Worm (Caenorhabditis elegans) whole organism, young adult: Measurements from ENCODE around the gene F38E9.1.
"Not testable (repeated sequence)": the region's sequence is repeated elsewhere in the genome, so short reads cannot be mapped to it uniquely, and the experiment has no call there.

ENCODE experiments used
- B0261.1 ChIP-seq: sonication (generic microtip); optimal IDR thresholded peaks from 2 replicates; lab custom pipeline; 2016; ENCODE audit warnings: mild to moderate bottlenecking, missing genetic modification characterization, moderate library complexity, missing compliant biosample characterization
- C17E4.6 ChIP-seq: fragments of 200-800 bp; sonication (Bioruptor generic); IDR thresholded peaks from 2 replicates; pipeline ENCODE4 v1.3.6; 2022; ENCODE audit warnings: missing genetic modification reagents, missing genetic modification characterization, missing compliant biosample characterization
- D2030.7 ChIP-seq: fragments of 200-800 bp; sonication (Bioruptor generic); IDR thresholded peaks from 2 replicates; pipeline ENCODE4 v1.3.6; 2022; ENCODE audit warnings: missing genetic modification reagents, missing genetic modification characterization, missing compliant biosample characterization
- F23B12.7 ChIP-seq: sonication (generic microtip); optimal IDR thresholded peaks from 2 replicates; lab custom pipeline; 2017; ENCODE audit warnings: missing genetic modification characterization, mild to moderate bottlenecking, missing compliant biosample characterization, antibody characterized with exemption, moderate library complexity; ENCODE audit not compliant: insufficient read depth
- F39B2.1 ChIP-seq: fragments of 200-800 bp; sonication (Bioruptor generic); IDR thresholded peaks from 2 replicates; pipeline ENCODE4 v1.3.6; 2022; ENCODE audit warnings: missing genetic modification reagents, missing genetic modification characterization, missing compliant biosample characterization
- F49E8.2 ChIP-seq: sonication (generic microtip); optimal IDR thresholded peaks from 3 replicates; lab custom pipeline; 2017; ENCODE audit warnings: missing genetic modification characterization, mild to moderate bottlenecking, missing compliant biosample characterization, antibody characterized with exemption, moderate library complexity; ENCODE audit not compliant: insufficient read depth
- F57A8.1 ChIP-seq: fragments of 200-800 bp; sonication (Bioruptor generic); optimal IDR thresholded peaks from 2 replicates; lab custom pipeline; 2018; ENCODE audit warnings: mild to moderate bottlenecking, missing genetic modification characterization, moderate library complexity, missing compliant biosample characterization
- K11D2.4 ChIP-seq: fragments of 200-800 bp; sonication (Bioruptor generic); IDR thresholded peaks from 2 replicates; pipeline ENCODE4 v1.3.6; 2022; ENCODE audit warnings: missing genetic modification reagents, missing genetic modification characterization, missing compliant biosample characterization
- T26A5.8 ChIP-seq: sonication (generic microtip); optimal IDR thresholded peaks from 2 replicates; lab custom pipeline; 2016; ENCODE audit warnings: missing genetic modification characterization, missing compliant biosample characterization
- Y53G8AR.9 ChIP-seq: fragments of 200-800 bp; sonication (Bioruptor generic); conservative IDR thresholded peaks from 2 replicates; pipeline ENCODE4 v1.3.6; 2022; ENCODE audit warnings: missing genetic modification reagents, missing genetic modification characterization, missing compliant biosample characterization
- akir-1 ChIP-seq: fragments of 200-800 bp; sonication (Bioruptor generic); optimal IDR thresholded peaks from 2 replicates; lab custom pipeline; 2018; ENCODE audit warnings: mild to moderate bottlenecking, missing genetic modification characterization, moderate library complexity, missing compliant biosample characterization
- attf-5 ChIP-seq: fragments of 200-800 bp; sonication (Bioruptor generic); optimal IDR thresholded peaks from 2 replicates; lab custom pipeline; 2018; ENCODE audit warnings: mild to moderate bottlenecking, missing genetic modification characterization, missing compliant biosample characterization
- cebp-2 ChIP-seq: fragments of 200-800 bp; sonication (Bioruptor generic); IDR thresholded peaks from 2 replicates; pipeline ENCODE4 v1.3.6; 2022; ENCODE audit warnings: missing genetic modification characterization, missing compliant biosample characterization
- ceh-58 ChIP-seq: fragments of 200-800 bp; sonication (Bioruptor generic); IDR thresholded peaks from 2 replicates; pipeline ENCODE4 v1.3.6; 2022; ENCODE audit warnings: missing genetic modification characterization, missing compliant biosample characterization
- chd-7 ChIP-seq: sonication (generic microtip); optimal IDR thresholded peaks from 2 replicates; lab custom pipeline; 2016; ENCODE audit warnings: mild to moderate bottlenecking, missing genetic modification characterization, moderate library complexity, missing compliant biosample characterization
- die-1 ChIP-seq: sonication (generic microtip); optimal IDR thresholded peaks from 2 replicates; lab custom pipeline; 2016; ENCODE audit warnings: missing genotype, mild to moderate bottlenecking, missing genetic modification characterization, missing compliant biosample characterization
- dox-1 ChIP-seq: fragments of 200-800 bp; sonication (Bioruptor generic); IDR thresholded peaks from 2 replicates; pipeline ENCODE4 v1.3.6; 2022; ENCODE audit warnings: missing genetic modification reagents, missing genetic modification characterization, missing compliant biosample characterization
- dpl-1 ChIP-seq: fragments of 150-350 bp; optimal IDR thresholded peaks from 2 replicates; lab custom pipeline; 2014; ENCODE audit warnings: missing biosample characterization, missing genetic modification reagents, missing genetic modification characterization
- egrh-3 ChIP-seq: fragments of 200-800 bp; sonication (Bioruptor generic); IDR thresholded peaks from 2 replicates; pipeline ENCODE4 v1.3.6; 2022; ENCODE audit warnings: missing genetic modification reagents, missing genetic modification characterization, missing compliant biosample characterization
- ets-4 ChIP-seq: fragments of 200-800 bp; sonication (Bioruptor generic); optimal IDR thresholded peaks from 2 replicates; lab custom pipeline; 2018; ENCODE audit warnings: mild to moderate bottlenecking, missing genetic modification characterization, missing compliant biosample characterization
- fkh-3 ChIP-seq: sonication (generic microtip); optimal IDR thresholded peaks from 2 replicates; lab custom pipeline; 2016; ENCODE audit warnings: mild to moderate bottlenecking, missing genetic modification characterization, missing compliant biosample characterization
- him-1 ChIP-seq: sonication (generic microtip); optimal IDR thresholded peaks from 2 replicates; lab custom pipeline; 2016; ENCODE audit warnings: missing genotype, missing genetic modification reagents, missing genetic modification characterization, missing compliant biosample characterization
- hlh-26 ChIP-seq: fragments of 200-800 bp; sonication (Bioruptor generic); conservative IDR thresholded peaks from 2 replicates; pipeline ENCODE4 v1.3.6; 2022; ENCODE audit warnings: missing genetic modification reagents, missing genetic modification characterization, missing compliant biosample characterization
- hrde-1 ChIP-seq: sonication (generic microtip); optimal IDR thresholded peaks from 2 replicates; lab custom pipeline; 2016; ENCODE audit warnings: missing genetic modification characterization, mild to moderate bottlenecking, missing compliant biosample characterization, moderate library complexity, missing genotype, missing genetic modification reagents, borderline replicate concordance
- madf-3 ChIP-seq: fragments of 200-800 bp; sonication (Bioruptor generic); IDR thresholded peaks from 2 replicates; pipeline ENCODE4 v1.3.6; 2022; ENCODE audit warnings: missing genetic modification reagents, missing genetic modification characterization, missing compliant biosample characterization
- nhr-179 ChIP-seq: sonication (generic microtip); optimal IDR thresholded peaks from 2 replicates; lab custom pipeline; 2016; ENCODE audit warnings: mild to moderate bottlenecking, missing genetic modification characterization, missing compliant biosample characterization
- nhr-80 ChIP-seq: sonication (generic microtip); optimal IDR thresholded peaks from 2 replicates; lab custom pipeline; 2016; ENCODE audit warnings: missing genetic modification characterization, missing compliant biosample characterization
- nhr-90 ChIP-seq: sonication (generic microtip); optimal IDR thresholded peaks from 2 replicates; lab custom pipeline; 2016; ENCODE audit warnings: missing genotype, mild to moderate bottlenecking, missing genetic modification characterization, missing compliant biosample characterization
- pha-4 ChIP-seq: fragments of 150-350 bp; sonication (generic microtip); optimal IDR thresholded peaks from 2 replicates; lab custom pipeline; 2014; ENCODE audit warnings: missing biosample characterization, missing genetic modification reagents, missing genetic modification characterization
- rpc-1 ChIP-seq, 2 experiments: fragments of 150-350 bp in 1 of 2; sonication (generic microtip) in 1 of 2; optimal IDR thresholded peaks; 2 replicates each; lab custom pipeline; 2014 to 2018; ENCODE audit warnings: missing biosample characterization in 1 of 2, missing genetic modification characterization in 1 of 2, missing genetic modification reagents in 1 of 2, missing genotype in 1 of 2
- sdz-38 ChIP-seq: sonication (generic microtip); optimal IDR thresholded peaks from 2 replicates; lab custom pipeline; 2016; ENCODE audit warnings: missing genotype, missing genetic modification characterization, missing compliant biosample characterization
- snpc-1.1 ChIP-seq: sonication (generic microtip); optimal IDR thresholded peaks from 2 replicates; lab custom pipeline; 2017; ENCODE audit warnings: missing genetic modification characterization, mild to moderate bottlenecking, missing compliant biosample characterization, antibody characterized with exemption, moderate library complexity, missing genotype, missing genetic modification reagents; ENCODE audit not compliant: insufficient read depth
- somi-1 ChIP-seq: fragments of 200-800 bp; sonication (Bioruptor generic); optimal IDR thresholded peaks from 2 replicates; lab custom pipeline; 2018; ENCODE audit warnings: mild to moderate bottlenecking, missing genetic modification characterization, missing compliant biosample characterization
- sptf-2 ChIP-seq: fragments of 200-800 bp; sonication (Bioruptor generic); optimal IDR thresholded peaks from 2 replicates; lab custom pipeline; 2018; ENCODE audit warnings: mild to moderate bottlenecking, missing genetic modification characterization, missing compliant biosample characterization
- tbp1 ChIP-seq: fragments of 200-800 bp; sonication (Bioruptor generic); optimal IDR thresholded peaks from 2 replicates; lab custom pipeline; 2018; ENCODE audit warnings: mild to moderate bottlenecking, missing genetic modification characterization, missing compliant biosample characterization
- tbx-9 ChIP-seq: sonication (generic microtip); optimal IDR thresholded peaks from 2 replicates; lab custom pipeline; 2016; ENCODE audit warnings: borderline replicate concordance, missing genetic modification characterization, inconsistent platforms, missing compliant biosample characterization
- tlf-1 ChIP-seq: fragments of 200-800 bp; sonication (Bioruptor generic); optimal IDR thresholded peaks from 2 replicates; lab custom pipeline; 2018; ENCODE audit warnings: mild to moderate bottlenecking, missing genetic modification characterization, missing compliant biosample characterization
- xnd-1 ChIP-seq: sonication (generic microtip); optimal IDR thresholded peaks from 2 replicates; lab custom pipeline; 2016; ENCODE audit warnings: missing genotype, missing genetic modification reagents, missing genetic modification characterization, missing compliant biosample characterization
- zfh-2 ChIP-seq: fragments of 200-800 bp; sonication (Bioruptor generic); conservative IDR thresholded peaks from 2 replicates; pipeline ENCODE4 v1.3.6; 2022; ENCODE audit warnings: missing genetic modification reagents, missing genetic modification characterization, missing compliant biosample characterization

Gene F38E9.1

DNA sequence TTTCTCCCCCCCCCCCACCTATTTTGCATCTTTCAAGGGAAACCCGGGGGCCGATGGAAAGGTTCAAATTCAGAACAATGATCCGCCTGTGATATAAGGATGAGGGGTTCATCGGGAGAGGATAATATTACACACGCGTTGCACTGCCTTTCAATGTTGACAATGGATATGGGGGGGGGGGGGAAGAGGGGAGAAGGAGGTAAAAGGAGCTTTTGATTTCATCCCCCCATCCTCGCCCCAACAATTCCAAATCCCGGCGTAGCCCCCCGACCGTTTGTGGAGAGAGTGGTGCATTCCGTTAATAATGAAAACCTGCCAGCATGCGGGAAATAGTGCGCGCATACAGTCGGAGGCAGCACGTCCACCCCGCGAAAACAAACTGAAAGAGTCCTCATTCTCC is 23.7 kb upstream of the F38E9.1 start:
- TF ChIP-seq zfh-2 (GFP tag; lab: Robert Waterston, UW) (peak; percentile 67), tbx-9 (no peak), egrh-3 (GFP tag; lab: Robert Waterston, UW) (0 out of 2 replicates have a peak, but pooled peaks have one; percentile 29)

DNA sequence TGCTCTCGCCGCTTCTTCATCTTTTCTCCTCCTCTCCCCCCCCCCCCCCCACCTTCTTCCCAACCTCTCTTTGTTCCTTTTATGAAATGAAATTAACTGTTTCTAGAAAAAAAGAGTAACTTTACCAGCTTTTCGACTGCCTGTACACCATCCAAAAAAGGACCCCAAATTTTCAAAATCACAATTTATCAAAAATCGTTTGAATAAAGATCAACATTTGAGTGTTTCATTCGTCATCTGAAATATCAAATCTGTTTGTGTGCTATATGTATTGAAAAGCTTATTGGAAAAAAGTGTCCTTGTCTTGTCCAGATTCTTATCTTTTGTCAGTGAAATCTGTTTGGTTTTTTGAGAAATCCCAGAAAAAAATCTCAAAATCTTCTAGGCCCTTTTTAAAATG is 19.7 kb upstream of the F38E9.1 start:
- TF ChIP-seq T26A5.8 (no peak), him-1 (tag; lab: Kevin White, UChicago) (no peak), F57A8.1 (GFP tag; lab: Kevin White, UChicago) (no peak), fkh-3 (tag; lab: Kevin White, UChicago) (no peak)

DNA sequence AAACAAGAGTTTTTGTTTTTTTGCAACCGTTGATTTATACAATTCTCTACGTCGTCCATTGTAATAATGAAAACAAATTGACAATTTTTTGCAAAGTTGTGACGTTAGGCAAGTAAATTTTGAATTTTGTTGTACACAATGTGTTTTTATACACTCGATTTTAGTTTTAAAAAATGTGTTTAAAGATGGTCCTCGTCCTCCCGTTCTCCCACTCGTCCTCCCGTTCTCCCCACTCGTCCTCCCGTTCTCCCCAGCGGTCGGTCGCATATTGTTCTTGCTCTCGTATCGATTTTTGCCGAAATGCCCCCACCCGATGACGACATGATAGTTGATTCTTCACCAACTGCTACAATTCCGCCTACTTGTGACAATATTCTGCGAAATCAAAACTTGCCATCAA is 19.2 kb upstream of the F38E9.1 start, which contains the start of gene F38E9.4:
F38E9.4 (plus strand) TSS at position 301 of the 400 bp plus-strand sequence.
- TF ChIP-seq D2030.7 (GFP tag; lab: Robert Waterston, UW); xnd-1 (tag; lab: Kevin White, UChicago); ets-4 (GFP tag; lab: Kevin White, UChicago): not testable (repeated sequence)

DNA sequence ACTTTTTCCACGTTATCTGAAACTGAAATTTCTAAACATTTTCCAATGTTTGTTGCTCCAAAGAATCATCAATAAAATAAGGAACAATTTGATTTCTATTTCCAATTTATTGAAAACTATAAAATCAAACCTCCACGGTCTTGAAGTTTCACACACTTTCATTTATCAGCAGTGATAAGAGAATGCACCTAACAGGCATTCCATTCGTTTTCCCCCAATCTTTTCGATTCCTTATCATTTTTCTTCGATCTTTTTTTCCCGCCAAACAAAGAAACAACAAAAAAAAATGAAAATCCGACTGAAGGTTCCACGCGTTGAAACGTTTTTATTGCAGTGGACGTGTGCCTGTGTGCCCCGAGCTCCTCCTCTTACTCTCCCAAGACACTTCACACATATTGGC is 14.2 kb upstream of the F38E9.1 start, which contains the start of gene nas-39:
nas-39 (plus strand) TSS at position 269 of the 400 bp plus-strand sequence.
- TF ChIP-seq nhr-80 (tag; lab: Kevin White, UChicago): peak; percentile 73
- TF ChIP-seq hrde-1 (tag; lab: Kevin White, UChicago): no peak
- TF ChIP-seq nhr-179 (tag; lab: Kevin White, UChicago): no peak
- TF ChIP-seq dox-1 (GFP tag; lab: Robert Waterston, UW): 0 out of 2 replicates have a peak, but pooled peaks have one; percentile 7
- no peak for TF ChIP-seq chd-7

DNA sequence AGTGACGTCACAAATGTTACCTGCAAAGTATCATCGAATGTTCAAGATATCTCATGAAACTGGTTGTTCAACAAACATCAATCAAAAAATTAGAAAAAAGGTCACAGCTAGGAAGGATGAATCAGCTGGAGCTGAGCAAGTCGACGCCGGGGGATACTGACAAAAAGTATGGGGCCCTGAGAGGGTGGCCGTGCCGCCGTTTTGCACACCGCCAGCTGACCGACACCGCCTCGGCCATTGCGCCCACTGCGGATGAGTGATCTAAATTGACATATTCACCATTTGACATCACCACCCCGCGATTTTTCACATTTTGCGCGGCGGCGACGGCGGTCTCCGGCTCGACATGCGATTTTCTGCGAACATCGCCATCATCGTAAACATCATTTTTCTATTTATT is 13.7 kb upstream of the F38E9.1 start:
- TF ChIP-seq zfh-2 (GFP tag; lab: Robert Waterston, UW): peak; percentile 78
- TF ChIP-seq F23B12.7 (tag; lab: Kevin White, UChicago): no peak

DNA sequence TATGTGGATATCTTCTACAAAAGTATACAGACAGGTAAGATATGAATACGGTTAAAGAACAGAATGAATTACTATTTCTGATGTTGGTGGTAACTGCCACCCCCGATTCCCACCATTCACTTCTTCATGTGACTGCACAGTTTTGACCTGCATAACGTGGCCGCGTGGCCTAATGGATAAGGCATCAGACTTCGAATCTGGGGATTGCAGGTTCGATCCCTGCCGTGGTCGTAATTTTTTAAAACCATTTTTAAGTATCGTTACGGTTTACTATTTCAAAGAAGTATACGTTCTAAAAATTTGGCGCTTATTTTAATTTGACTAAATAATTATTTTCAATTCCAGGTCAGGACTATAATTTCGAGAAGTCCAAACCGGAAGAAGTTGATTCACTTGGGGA is 9.5 kb upstream of the F38E9.1 start:
- TF ChIP-seq hlh-26: no peak
- TF ChIP-seq snpc-1.1: peak; percentile 38
- TF ChIP-seq C17E4.6 (GFP tag; lab: Robert Waterston, UW): no peak
- TF ChIP-seq tlf-1: no peak
- no peak for TF ChIP-seq sptf-2 (GFP tag; lab: Kevin White, UChicago)
- no peak for TF ChIP-seq madf-3 (GFP tag; lab: Robert Waterston, UW)
- TF ChIP-seq tbp1 (GFP tag; lab: Kevin White, UChicago): peak; percentile 89
- no peak for TF ChIP-seq F39B2.1 (GFP tag; lab: Robert Waterston, UW)
- no peak for TF ChIP-seq Y53G8AR.9 (GFP tag; lab: Robert Waterston, UW)
- no peak for TF ChIP-seq somi-1 (GFP tag; lab: Kevin White, UChicago)
- TF ChIP-seq K11D2.4: no peak
- no peak for TF ChIP-seq fkh-3 (tag; lab: Kevin White, UChicago)
- TF ChIP-seq pha-4 (tag; lab: Kevin White, UChicago): no peak
- no peak for TF ChIP-seq ceh-58 (GFP tag; lab: Robert Waterston, UW)
- TF ChIP-seq F49E8.2 (tag; lab: Kevin White, UChicago): no peak
- peak; percentile 54 for TF ChIP-seq rpc-1 (optimal IDR thresholded peaks at IDR 0.05; lab: Kevin White, UChicago)
- peak; percentile 80 for TF ChIP-seq rpc-1 (tag; optimal IDR thresholded peaks at IDR 0.05; lab: Kevin White, UChicago)
- no peak for TF ChIP-seq dox-1 (GFP tag; lab: Robert Waterston, UW)
- TF ChIP-seq cebp-2: no peak
- peak; percentile 2 for TF ChIP-seq nhr-90 (tag; lab: Kevin White, UChicago)
- TF ChIP-seq akir-1 (GFP tag; lab: Kevin White, UChicago): no peak
- no peak for TF ChIP-seq die-1 (tag; lab: Kevin White, UChicago)
- no peak for TF ChIP-seq sdz-38 (tag; lab: Kevin White, UChicago)
- TF ChIP-seq dpl-1 (GFP tag; lab: Kevin White, UChicago): no peak
- peak; percentile 68 for TF ChIP-seq B0261.1 (tag; lab: Kevin White, UChicago)
- TF ChIP-seq attf-5 (GFP tag; lab: Kevin White, UChicago): no peak
